Worm (Caenorhabditis elegans): ENCODE results near the gene F59E12.17.
A peak's percentile ranks its signal among the peaks of the same experiment; 100 is the strongest.
"Not testable (repeated sequence)": the region's sequence is repeated elsewhere in the genome, so short reads cannot be mapped to it uniquely, and the experiment has no call there.

F59E12.17 gene

ce11 chrII:5642110-5642509 lies 7.2 kb downstream of the F59E12.17 start:
- no peak for TF ChIP-seq elt-4 (tag; optimal IDR thresholded peaks at IDR 0.05)

DNA sequence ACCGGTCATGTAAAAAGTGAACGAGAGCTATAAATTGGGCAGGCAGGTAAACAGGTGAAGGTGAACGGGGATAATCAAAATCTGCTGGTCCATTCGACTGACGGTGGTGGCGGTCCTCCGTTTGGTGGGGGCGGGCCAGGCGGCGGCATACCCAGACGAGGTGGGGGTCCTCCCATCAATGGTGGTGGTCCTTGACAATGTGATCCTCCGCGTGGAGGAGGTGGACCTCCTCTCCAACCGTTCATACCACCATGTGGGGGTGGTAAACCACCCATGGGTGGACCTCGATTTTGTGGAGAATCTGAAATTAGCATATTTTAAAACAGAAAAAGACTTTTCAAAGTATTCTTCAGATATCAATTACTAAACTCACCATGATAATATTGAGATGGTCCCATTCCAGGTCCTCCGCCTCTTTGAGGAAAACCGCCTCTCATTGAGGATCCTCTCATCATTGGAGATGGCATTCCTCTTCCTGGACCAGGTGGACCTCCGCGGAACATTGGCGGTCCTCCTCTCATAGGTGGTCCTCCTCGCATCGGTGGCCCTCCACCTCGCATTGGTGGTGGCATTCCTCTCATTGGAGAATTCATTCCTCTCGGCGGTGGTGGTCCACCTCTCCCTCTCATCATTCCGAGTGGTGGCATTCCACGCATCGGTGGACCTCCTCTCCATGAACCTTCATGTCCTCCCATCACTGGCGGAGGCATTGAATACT lies 8.7 kb downstream of the F59E12.17 start:
- TF ChIP-seq ceh-24 (tag; optimal IDR thresholded peaks at IDR 0.05), result no peak
- peak; percentile 41 for TF ChIP-seq elt-4 (tag; optimal IDR thresholded peaks at IDR 0.05)

DNA sequence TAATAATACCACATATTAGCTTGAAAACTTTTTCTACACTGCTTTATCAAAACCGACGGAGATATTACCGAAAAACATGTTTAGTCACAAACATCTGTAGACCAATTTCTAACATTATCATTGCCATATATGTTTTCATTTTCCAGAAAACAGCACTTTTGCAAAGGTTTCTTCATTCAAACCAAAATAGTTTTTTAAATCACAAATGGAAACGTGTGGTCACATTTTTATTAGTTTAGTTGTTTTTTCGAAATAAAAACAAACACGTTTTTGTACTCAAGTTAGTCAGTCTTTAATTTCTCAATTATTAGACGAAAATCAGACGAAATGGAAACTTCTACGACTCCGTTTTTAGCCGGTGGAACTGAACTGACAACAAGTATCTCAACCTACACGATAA lies 11.2 kb downstream of the F59E12.17 start, which contains the start of gene F59E12.3:
TSS of gene F59E12.3 (plus strand) at position 301 of the 400 bp plus-strand sequence.
- TF ChIP-seq ceh-22 (tag; optimal IDR thresholded peaks at IDR 0.05), result no peak
- no peak for TF ChIP-seq ceh-45 (GFP tag; IDR thresholded peaks at IDR 0.05)
- TF ChIP-seq ceh-9 (tag; optimal IDR thresholded peaks at IDR 0.05), result no peak

DNA sequence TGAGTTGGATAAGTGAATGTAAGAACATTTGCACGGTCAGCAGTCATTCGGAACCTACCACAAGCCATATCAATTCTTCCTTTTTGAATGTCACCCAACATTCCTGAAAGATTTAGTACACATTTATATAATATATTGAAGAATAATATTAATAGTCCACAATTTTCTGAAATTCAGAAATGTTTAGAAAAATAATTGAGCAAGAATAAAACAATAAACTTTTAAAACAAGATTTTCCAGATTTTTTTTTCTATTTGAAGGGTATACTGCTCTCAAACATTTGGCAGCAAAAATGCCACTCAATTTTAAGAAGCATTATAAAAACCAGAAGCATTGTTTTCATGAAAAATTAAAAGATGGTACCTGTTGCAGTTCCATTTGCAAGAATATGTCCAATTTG lies 12.4 kb downstream of the F59E12.17 start, which contains the start of gene F59E12.8:
TSS of gene F59E12.8 (minus strand) at position 101 of the 400 bp plus-strand sequence.
- no peak for TF ChIP-seq fkh-6 (tag; optimal IDR thresholded peaks at IDR 0.05)
- TF ChIP-seq ceh-18 (tag; optimal IDR thresholded peaks at IDR 0.05), result no peak
- TF ChIP-seq F13H6.1 (tag; optimal IDR thresholded peaks at IDR 0.05), result no peak
- TF ChIP-seq unc-86 (tag; optimal IDR thresholded peaks at IDR 0.05), result no peak
- TF ChIP-seq dve-1 (tag; optimal IDR thresholded peaks at IDR 0.05), result no peak
- no peak for TF ChIP-seq ceh-48 (tag; optimal IDR thresholded peaks at IDR 0.05)
- TF ChIP-seq ceh-6 (GFP tag; optimal IDR thresholded peaks at IDR 0.05), result no peak
- TF ChIP-seq ceh-24 (tag; optimal IDR thresholded peaks at IDR 0.05), result no peak
- TF ChIP-seq fkh-10 (GFP tag; optimal IDR thresholded peaks at IDR 0.05), result no peak
- no peak for TF ChIP-seq ceh-9 (tag; optimal IDR thresholded peaks at IDR 0.05)
- no peak for TF ChIP-seq pat-9 (tag; optimal IDR thresholded peaks at IDR 0.05)
- no peak for TF ChIP-seq ets-4 (tag; optimal IDR thresholded peaks at IDR 0.05)
- no peak for TF ChIP-seq ceh-31 (tag; optimal IDR thresholded peaks at IDR 0.05)
- no peak for TF ChIP-seq odd-2 (tag; optimal IDR thresholded peaks at IDR 0.05)
- TF ChIP-seq eyg-1 (tag; optimal IDR thresholded peaks at IDR 0.05), result no peak

- TF ChIP-seq elt-2 (tag; optimal IDR thresholded peaks at IDR 0.05) (no peak), syd-9 (tag; optimal IDR thresholded peaks at IDR 0.05) (no peak), hlh-15 (tag; optimal IDR thresholded peaks at IDR 0.05) (no peak), T23F11.4 (GFP tag; optimal IDR thresholded peaks at IDR 0.05) (no peak), ceh-14 (tag; optimal IDR thresholded peaks at IDR 0.05) (no peak), ceh-22 (tag; optimal IDR thresholded peaks at IDR 0.05) (no peak), pros-1 (tag; optimal IDR thresholded peaks at IDR 0.05) (no peak), lim-6 (tag; optimal IDR thresholded peaks at IDR 0.05) (no peak), unc-42 (tag; optimal IDR thresholded peaks at IDR 0.05) (no peak)
Measured at ce11 chrII:5633453-5633852, 15.8 kb downstream of the F59E12.17 start.

ce11 chrII:5630851-5631401 lies 18.3 kb downstream of the F59E12.17 start, which contains the start of the genes F59E12.6 and npl-4.1:
F59E12.6 (minus strand) TSS chrII:5630951.
npl-4.1 (plus strand) TSS chrII:5631351.
- not testable (repeated sequence) for TF ChIP-seq ceh-34, unc-86, lim-6 (tag; optimal IDR thresholded peaks at IDR 0.05)

DNA sequence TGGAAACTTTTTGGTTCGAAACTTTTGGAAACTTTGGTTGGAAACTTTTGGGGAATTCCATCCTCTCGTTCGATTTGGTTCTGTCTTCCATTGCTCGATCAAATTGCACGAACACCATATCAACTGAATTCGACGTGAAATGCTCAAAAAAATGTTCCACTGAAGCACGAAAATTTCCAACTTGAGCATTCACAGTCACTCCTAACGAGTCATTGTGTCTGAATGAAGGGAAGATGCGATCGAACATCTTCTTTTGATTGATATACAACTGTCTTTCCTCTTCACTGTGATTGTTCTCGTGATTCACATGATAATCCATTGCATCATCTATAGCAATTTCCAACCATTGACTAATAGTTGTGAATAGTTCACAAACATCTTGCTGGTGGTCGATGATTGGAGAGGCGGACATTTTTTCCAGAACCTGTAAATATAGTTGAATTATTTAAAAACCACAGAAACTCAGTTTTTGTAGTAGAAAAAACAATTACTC lies 20.9 kb downstream of the F59E12.17 start, which contains the start of gene F59E12.15:
TSS of gene F59E12.15 (minus strand) at position 51 of the 493 bp plus-strand sequence.
- no peak for TF ChIP-seq ets-4 (tag; optimal IDR thresholded peaks at IDR 0.05)

Measured in whole organism, late embryonic.